Worm (Caenorhabditis elegans) whole organism, L1 larva: ENCODE data around the gene grl-17.

ENCODE experiments used
- aha-1 ChIP-seq: fragments of 150-350 bp; optimal IDR thresholded peaks from 2 replicates; lab custom pipeline; 2014; ENCODE audit warnings: missing biosample characterization, missing genetic modification characterization
- lin-39 ChIP-seq: fragments of 150-350 bp; optimal IDR thresholded peaks from 2 replicates; lab custom pipeline; 2014; ENCODE audit warnings: missing biosample characterization, missing genetic modification reagents, missing genetic modification characterization
- nhr-11 ChIP-seq: fragments of 150-350 bp; optimal IDR thresholded peaks from 2 replicates; lab custom pipeline; 2014; ENCODE audit warnings: missing biosample characterization, missing genetic modification characterization
- nhr-12 ChIP-seq: sonication (generic microtip); optimal IDR thresholded peaks from 2 replicates; lab custom pipeline; 2017; ENCODE audit warnings: missing biosample characterization, missing genetic modification characterization
- nhr-237 ChIP-seq: fragments of 150-350 bp; optimal IDR thresholded peaks from 2 replicates; lab custom pipeline; 2014; ENCODE audit warnings: missing biosample characterization, missing genetic modification characterization
- nhr-76 ChIP-seq: sonication (generic microtip); optimal IDR thresholded peaks from 2 replicates; lab custom pipeline; 2017; ENCODE audit warnings: missing biosample characterization, missing genetic modification characterization
- snpc-4 ChIP-seq: fragments of 150-350 bp; optimal IDR thresholded peaks from 2 replicates; lab custom pipeline; 2014; ENCODE audit warnings: missing biosample characterization, missing genetic modification characterization
- sox-4 ChIP-seq: sonication (generic microtip); optimal IDR thresholded peaks from 2 replicates; lab custom pipeline; 2016; ENCODE audit warnings: missing genetic modification characterization, missing compliant biosample characterization
- sptf-1 ChIP-seq: fragments of 150-350 bp; optimal IDR thresholded peaks from 2 replicates; lab custom pipeline; 2014; ENCODE audit warnings: missing biosample characterization, missing genetic modification characterization
- unc-62 ChIP-seq: fragments of 150-350 bp; optimal IDR thresholded peaks from 2 replicates; lab custom pipeline; 2014; ENCODE audit warnings: missing biosample characterization, missing genetic modification reagents, missing genetic modification characterization

ce11 chrV:13536058-13536579, 27.6 kb downstream of the grl-17 start, which contains the start of gene frpr-5:
- TF ChIP-seq nhr-12 (tag; lab: Kevin White, UChicago) (no peak), nhr-11 (tag; lab: Kevin White, UChicago) (no peak), nhr-237 (tag; lab: Kevin White, UChicago) (no peak), snpc-4 (no peak), unc-62 (GFP tag; lab: Kevin White, UChicago) (no peak), lin-39 (tag; lab: Kevin White, UChicago) (no peak), sptf-1 (tag; lab: Kevin White, UChicago) (no peak), nhr-76 (tag; lab: Kevin White, UChicago) (no peak), sox-4 (tag; lab: Kevin White, UChicago) (no peak), aha-1 (tag; lab: Kevin White, UChicago) (no peak)
